Worm (Caenorhabditis elegans): ENCODE results near the gene fbxc-52.

ce11 chrII:3743684-3744200, 26.7 kb downstream of the fbxc-52 start, which contains the start of gene nta-1:
- TF ChIP-seq pag-3 (tag; optimal IDR thresholded peaks at IDR 0.05; ENCODE audit: borderline replicate concordance, insufficient read depth) = no peak
- TF ChIP-seq ceh-82 (tag; optimal IDR thresholded peaks at IDR 0.05) = no peak
- no peak for TF ChIP-seq alr-1 (tag; optimal IDR thresholded peaks at IDR 0.05; ENCODE audit: borderline replicate concordance)
- no peak for TF ChIP-seq mef-2 (tag; optimal IDR thresholded peaks at IDR 0.05)
- no peak for TF ChIP-seq nhr-84 (tag; optimal IDR thresholded peaks at IDR 0.05)
- TF ChIP-seq ztf-11 (tag; optimal IDR thresholded peaks at IDR 0.05) = no peak
- no peak for TF ChIP-seq swsn-7 (tag; optimal IDR thresholded peaks at IDR 0.05)
